Worm (Caenorhabditis elegans) whole organism, late embryonic: ENCODE measurements around the gene F17E9.5.

Source experiments
- C38D4.7 ChIP-seq: fragments of 200-800 bp; sonication (Bioruptor generic); optimal IDR thresholded peaks from 2 replicates; lab custom pipeline; 2018; ENCODE audit warnings: mild to moderate bottlenecking, missing genetic modification characterization, moderate library complexity, missing compliant biosample characterization
- K02D7.2 ChIP-seq: sonication (generic microtip); optimal IDR thresholded peaks from 2 replicates; lab custom pipeline; 2017; ENCODE audit warnings: mild to moderate bottlenecking, missing genetic modification characterization, missing compliant biosample characterization
- K09A11.1 ChIP-seq: sonication (generic microtip); optimal IDR thresholded peaks from 2 replicates; lab custom pipeline; 2017; ENCODE audit warnings: antibody characterized with exemption, mild to moderate bottlenecking, missing genetic modification characterization, missing compliant biosample characterization; ENCODE audit not compliant: insufficient read depth
- Y22D7AL.16 ChIP-seq: sonication (generic microtip); optimal IDR thresholded peaks from 2 replicates; lab custom pipeline; 2016; ENCODE audit warnings: missing genetic modification characterization, missing compliant biosample characterization
- ama-1 ChIP-seq: fragments of 150-350 bp; optimal IDR thresholded peaks from 2 replicates; lab custom pipeline; 2014
- ceh-34 ChIP-seq: sonication (generic microtip); optimal IDR thresholded peaks from 2 replicates; lab custom pipeline; 2016; ENCODE audit warnings: mild to moderate bottlenecking, missing genetic modification characterization, missing compliant biosample characterization
- ceh-45 ChIP-seq: fragments of 200-800 bp; sonication (Bioruptor generic); IDR thresholded peaks from 2 replicates; pipeline ENCODE4 v1.3.6; 2022; ENCODE audit warnings: missing genetic modification reagents, missing genetic modification characterization, missing compliant biosample characterization
- ceh-48 ChIP-seq: sonication (generic microtip); optimal IDR thresholded peaks from 2 replicates; lab custom pipeline; 2016; ENCODE audit warnings: missing genetic modification characterization, inconsistent platforms, missing compliant biosample characterization
- ceh-6 ChIP-seq: fragments of 200-800 bp; sonication (Bioruptor generic); optimal IDR thresholded peaks from 2 replicates; lab custom pipeline; 2018; ENCODE audit warnings: mild to moderate bottlenecking, missing genetic modification characterization, missing compliant biosample characterization
- ceh-9 ChIP-seq: sonication (generic microtip); optimal IDR thresholded peaks from 2 replicates; lab custom pipeline; 2016; ENCODE audit warnings: mild to moderate bottlenecking, missing genetic modification characterization, inconsistent platforms, missing compliant biosample characterization
- eyg-1 ChIP-seq: sonication (generic microtip); optimal IDR thresholded peaks from 2 replicates; lab custom pipeline; 2016; ENCODE audit warnings: missing genotype, missing genetic modification characterization, missing compliant biosample characterization
- fax-1 ChIP-seq: sonication (generic microtip); optimal IDR thresholded peaks from 2 replicates; lab custom pipeline; 2016; ENCODE audit warnings: missing genotype, missing genetic modification characterization, missing compliant biosample characterization
- fkh-10 ChIP-seq: fragments of 150-350 bp; optimal IDR thresholded peaks from 2 replicates; lab custom pipeline; 2014; ENCODE audit warnings: missing biosample characterization, missing genetic modification reagents, missing genetic modification characterization
- gmeb-2 ChIP-seq: sonication (generic microtip); optimal IDR thresholded peaks from 2 replicates; lab custom pipeline; 2016; ENCODE audit warnings: missing genetic modification characterization, inconsistent platforms, missing compliant biosample characterization
- hlh-13 ChIP-seq: fragments of 200-800 bp; sonication (Bioruptor generic); optimal IDR thresholded peaks from 2 replicates; lab custom pipeline; 2018; ENCODE audit warnings: mild to moderate bottlenecking, missing genetic modification characterization, missing compliant biosample characterization
- hlh-15 ChIP-seq: sonication (generic microtip); optimal IDR thresholded peaks from 2 replicates; lab custom pipeline; 2016; ENCODE audit warnings: missing genetic modification characterization, missing compliant biosample characterization
- hlh-6 ChIP-seq: sonication (generic microtip); optimal IDR thresholded peaks from 2 replicates; lab custom pipeline; 2016; ENCODE audit warnings: missing genotype, missing genetic modification characterization, missing compliant biosample characterization
- lim-6 ChIP-seq: sonication (generic microtip); optimal IDR thresholded peaks from 2 replicates; lab custom pipeline; 2016; ENCODE audit warnings: missing genetic modification characterization, missing compliant biosample characterization
- madf-2 ChIP-seq: sonication (generic microtip); optimal IDR thresholded peaks from 2 replicates; lab custom pipeline; 2017; ENCODE audit warnings: missing genetic modification characterization, missing compliant biosample characterization
- mec-3 ChIP-seq: sonication (generic microtip); optimal IDR thresholded peaks from 2 replicates; lab custom pipeline; 2016; ENCODE audit warnings: borderline replicate concordance, missing genetic modification characterization, missing compliant biosample characterization
- nfya-1 ChIP-seq: sonication (generic microtip); optimal IDR thresholded peaks from 2 replicates; lab custom pipeline; 2017; ENCODE audit warnings: missing genetic modification characterization, mild to moderate bottlenecking, missing compliant biosample characterization, antibody characterized with exemption, moderate library complexity
- nhr-11 ChIP-seq: fragments of 150-350 bp; optimal IDR thresholded peaks from 2 replicates; lab custom pipeline; 2014; ENCODE audit warnings: missing biosample characterization, missing genetic modification characterization
- nhr-232 ChIP-seq: sonication (generic microtip); optimal IDR thresholded peaks from 2 replicates; lab custom pipeline; 2016; ENCODE audit warnings: missing genetic modification characterization, missing compliant biosample characterization
- npax-4 ChIP-seq: sonication (generic microtip); optimal IDR thresholded peaks from 2 replicates; lab custom pipeline; 2016; ENCODE audit warnings: missing genetic modification characterization, missing compliant biosample characterization
- odd-2 ChIP-seq: sonication (generic microtip); optimal IDR thresholded peaks from 2 replicates; lab custom pipeline; 2017; ENCODE audit warnings: antibody characterized with exemption, mild to moderate bottlenecking, missing genetic modification characterization, missing compliant biosample characterization
- pag-3 ChIP-seq: sonication (generic microtip); optimal IDR thresholded peaks from 2 replicates; lab custom pipeline; 2016; ENCODE audit warnings: missing compliant biosample characterization, missing genetic modification characterization, borderline replicate concordance
- pat-9 ChIP-seq: fragments of 200-800 bp; sonication (Bioruptor generic); optimal IDR thresholded peaks from 2 replicates; lab custom pipeline; 2018; ENCODE audit warnings: mild to moderate bottlenecking, missing genetic modification characterization, moderate library complexity, missing compliant biosample characterization
- pax-1 ChIP-seq: fragments of 150-350 bp; optimal IDR thresholded peaks from 2 replicates; lab custom pipeline; 2014; ENCODE audit warnings: missing biosample characterization, missing genetic modification characterization
- pha-2 ChIP-seq: sonication (generic microtip); optimal IDR thresholded peaks from 2 replicates; lab custom pipeline; 2017; ENCODE audit warnings: mild to moderate bottlenecking, missing genetic modification characterization, missing compliant biosample characterization
- ref-2 ChIP-seq: sonication (generic microtip); optimal IDR thresholded peaks from 2 replicates; lab custom pipeline; 2016; ENCODE audit warnings: missing genetic modification characterization, missing compliant biosample characterization
- rnt-1 ChIP-seq: sonication (generic microtip); optimal IDR thresholded peaks from 2 replicates; lab custom pipeline; 2016; ENCODE audit warnings: missing genetic modification characterization, missing compliant biosample characterization
- sdc-2 ChIP-seq: sonication (generic microtip); optimal IDR thresholded peaks from 2 replicates; lab custom pipeline; 2016; ENCODE audit warnings: missing genotype, missing genetic modification characterization, missing compliant biosample characterization
- sox-2 ChIP-seq: fragments of 200-800 bp; sonication (Bioruptor generic); IDR thresholded peaks from 2 replicates; pipeline ENCODE4 v1.3.6; 2022; ENCODE audit warnings: missing genetic modification reagents, missing genetic modification characterization, missing compliant biosample characterization
- sox-4 ChIP-seq: sonication (generic microtip); optimal IDR thresholded peaks from 2 replicates; lab custom pipeline; 2017; ENCODE audit warnings: mild to moderate bottlenecking, missing genetic modification characterization, inconsistent platforms, missing compliant biosample characterization
- syd-9 ChIP-seq: sonication (generic microtip); optimal IDR thresholded peaks from 2 replicates; lab custom pipeline; 2016; ENCODE audit warnings: mild to moderate bottlenecking, missing genetic modification characterization, moderate library complexity, missing compliant biosample characterization
- tbx-2 ChIP-seq: sonication (generic microtip); optimal IDR thresholded peaks from 2 replicates; lab custom pipeline; 2016; ENCODE audit warnings: missing genetic modification characterization, missing compliant biosample characterization
- ttx-3 ChIP-seq: sonication (generic microtip); optimal IDR thresholded peaks from 2 replicates; lab custom pipeline; 2016; ENCODE audit warnings: missing genetic modification reagents, missing genetic modification characterization, missing compliant biosample characterization
- unc-3 ChIP-seq, 2 experiments: fragments of 200-800 bp in 1 of 2; sonication (Bioruptor generic) in 1 of 2; sonication (generic microtip) in 1 of 2; conservative IDR thresholded peaks in 1 of 2; optimal IDR thresholded peaks in 1 of 2; 2 replicates each; pipeline versions ENCODE4 v1.3.6 to Lab custom; 2016 to 2022; ENCODE audit warnings: missing compliant biosample characterization in 2 of 2, missing genetic modification characterization in 2 of 2, missing genetic modification reagents in 1 of 2
- unc-42 ChIP-seq: sonication (generic microtip); optimal IDR thresholded peaks from 2 replicates; lab custom pipeline; 2016; ENCODE audit warnings: missing genotype, missing genetic modification characterization, missing compliant biosample characterization
- unc-55 ChIP-seq: sonication (generic microtip); optimal IDR thresholded peaks from 2 replicates; lab custom pipeline; 2017; ENCODE audit warnings: missing biosample characterization, missing genetic modification reagents, missing genetic modification characterization
- ztf-16 ChIP-seq: sonication (generic microtip); optimal IDR thresholded peaks from 2 replicates; lab custom pipeline; 2017; ENCODE audit warnings: missing genetic modification characterization, missing compliant biosample characterization

The F17E9.5 gene

ce11 chrIV:8333988-8334863 is 11.4 kb upstream of the F17E9.5 start, which contains the start of gene his-32 (continued):
- TF ChIP-seq fkh-10 (GFP tag; lab: Kevin White, UChicago) (no peak), eyg-1 (tag; lab: Kevin White, UChicago) (no peak), ama-1 (lab: Kevin White, UChicago) (peak; percentile 89), nhr-11 (tag; lab: Kevin White, UChicago) (no peak), unc-55 (peak; percentile 19), sox-4 (tag; lab: Kevin White, UChicago) (no peak), mec-3 (tag; lab: Kevin White, UChicago) (no peak), fax-1 (no peak), ceh-48 (no peak), Y22D7AL.16 (tag; lab: Kevin White, UChicago) (no peak), pat-9 (tag; lab: Kevin White, UChicago) (peak; percentile 41), hlh-6 (tag; lab: Kevin White, UChicago) (no peak), lim-6 (tag; lab: Kevin White, UChicago) (no peak), ceh-34 (tag; lab: Kevin White, UChicago) (peak; percentile 85), nhr-232 (no peak), ref-2 (tag; lab: Kevin White, UChicago) (peak; percentile 90), sox-2 (GFP tag; lab: Robert Waterston, UW) (peak; percentile 83), K09A11.1 (tag; lab: Kevin White, UChicago) (no peak), pax-1 (tag; lab: Kevin White, UChicago) (peak; percentile 85), ttx-3 (tag; lab: Kevin White, UChicago) (no peak), ztf-16 (tag; lab: Kevin White, UChicago) (peak; percentile 66), pag-3 (tag; lab: Kevin White, UChicago) (no peak), sdc-2 (tag; lab: Kevin White, UChicago) (peak; percentile 56), unc-3 (GFP tag; conservative IDR thresholded peaks at IDR 0.05; lab: Robert Waterston, UW) (no peak), unc-3 (tag; optimal IDR thresholded peaks at IDR 0.05; lab: Kevin White, UChicago) (no peak), pha-2 (tag; lab: Kevin White, UChicago) (peak; percentile 35), ceh-6 (GFP tag; lab: Kevin White, UChicago) (no peak), tbx-2 (tag; lab: Kevin White, UChicago) (peak; percentile 81), odd-2 (no peak), madf-2 (tag; lab: Kevin White, UChicago) (no peak), hlh-13 (GFP tag; lab: Kevin White, UChicago) (no peak), ceh-9 (tag; lab: Kevin White, UChicago) (no peak), hlh-15 (no peak), C38D4.7 (no peak), npax-4 (tag; lab: Kevin White, UChicago) (no peak), gmeb-2 (tag; lab: Kevin White, UChicago) (peak; percentile 3), syd-9 (tag; lab: Kevin White, UChicago) (no peak), ceh-45 (no peak), K02D7.2 (tag; lab: Kevin White, UChicago) (no peak)

ce11 chrIV:8339636-8340035 is 6.0 kb upstream of the F17E9.5 start, which contains the start of gene lgc-6:
TSS of gene lgc-6 (plus strand) at chrIV:8339936.
- no peak for TF ChIP-seq ztf-16 (tag; lab: Kevin White, UChicago)
- no peak for TF ChIP-seq lim-6 (tag; lab: Kevin White, UChicago)
- no peak for TF ChIP-seq pat-9 (tag; lab: Kevin White, UChicago)
- no peak for TF ChIP-seq Y22D7AL.16 (tag; lab: Kevin White, UChicago)
- TF ChIP-seq unc-42, result no peak
- no peak for TF ChIP-seq odd-2
- no peak for TF ChIP-seq ttx-3 (tag; lab: Kevin White, UChicago)
- no peak for TF ChIP-seq fax-1
- no peak for TF ChIP-seq hlh-13 (GFP tag; lab: Kevin White, UChicago)
- no peak for TF ChIP-seq unc-55
- TF ChIP-seq npax-4 (tag; lab: Kevin White, UChicago), result no peak
- no peak for TF ChIP-seq ceh-9 (tag; lab: Kevin White, UChicago)
- TF ChIP-seq ceh-6 (GFP tag; lab: Kevin White, UChicago), result no peak
- TF ChIP-seq nhr-11 (tag; lab: Kevin White, UChicago), result no peak
- TF ChIP-seq nfya-1, result no peak
- no peak for TF ChIP-seq eyg-1 (tag; lab: Kevin White, UChicago)
- TF ChIP-seq rnt-1, result no peak
